Worm (Caenorhabditis elegans) whole organism, L4 larva: ENCODE data around the gene daf-14.
A peak's percentile ranks its signal among the peaks of the same experiment; 100 is the strongest.

Source experiments
- D1046.2 ChIP-seq: fragments of 200-800 bp; sonication (Bioruptor generic); IDR thresholded peaks from 2 replicates; pipeline ENCODE4 v1.3.6; 2022; ENCODE audit warnings: missing genetic modification characterization, missing compliant biosample characterization
- F37D6.2 ChIP-seq: sonication (generic microtip); optimal IDR thresholded peaks from 2 replicates; lab custom pipeline; 2016; ENCODE audit warnings: mild to moderate bottlenecking, missing genetic modification characterization, missing compliant biosample characterization
- F49E8.2 ChIP-seq: sonication (generic microtip); optimal IDR thresholded peaks from 2 replicates; lab custom pipeline; 2016; ENCODE audit warnings: missing compliant biosample characterization, mild to moderate bottlenecking, missing genetic modification characterization, borderline replicate concordance
- T26A8.4 ChIP-seq: fragments of 200-800 bp; sonication (Bioruptor generic); IDR thresholded peaks from 2 replicates; pipeline ENCODE4 v1.3.6; 2022; ENCODE audit warnings: missing genetic modification characterization, missing compliant biosample characterization
- Y105C5A.15 ChIP-seq: fragments of 200-800 bp; sonication (Bioruptor generic); IDR thresholded peaks from 2 replicates; pipeline ENCODE4 v1.3.6; 2022; ENCODE audit warnings: missing genetic modification characterization, missing compliant biosample characterization
- Y48G9A.11 ChIP-seq: fragments of 200-800 bp; sonication (Bioruptor generic); IDR thresholded peaks from 2 replicates; pipeline ENCODE4 v1.3.6; 2022; ENCODE audit warnings: missing genetic modification reagents, missing genetic modification characterization, missing compliant biosample characterization
- aha-1 ChIP-seq: fragments of 150-350 bp; peaks from one replicate; lab custom pipeline; 2014; ENCODE audit warnings: missing biosample characterization, missing genetic modification characterization
- arid-1 ChIP-seq: fragments of 200-800 bp; sonication (Bioruptor generic); conservative IDR thresholded peaks from 2 replicates; pipeline ENCODE4 v1.3.6; 2022; ENCODE audit warnings: missing genetic modification reagents, missing genetic modification characterization, missing compliant biosample characterization
- attf-4 ChIP-seq: sonication (generic microtip); optimal IDR thresholded peaks from 3 replicates; lab custom pipeline; 2017; ENCODE audit warnings: missing biosample characterization, missing genetic modification characterization
- ceh-20 ChIP-seq: fragments of 200-800 bp; sonication (Bioruptor generic); IDR thresholded peaks from 2 replicates; pipeline ENCODE4 v1.3.6; 2022; ENCODE audit warnings: missing genetic modification reagents, missing genetic modification characterization, missing compliant biosample characterization
- ceh-28 ChIP-seq: fragments of 150-350 bp; optimal IDR thresholded peaks from 2 replicates; lab custom pipeline; 2014; ENCODE audit warnings: missing biosample characterization, missing genetic modification reagents, missing genetic modification characterization
- ceh-44 ChIP-seq: fragments of 200-800 bp; sonication (Bioruptor generic); IDR thresholded peaks from 2 replicates; pipeline ENCODE4 v1.3.6; 2022; ENCODE audit warnings: missing genetic modification reagents, missing genetic modification characterization, missing compliant biosample characterization
- cey-2 ChIP-seq: sonication (generic microtip); optimal IDR thresholded peaks from 3 replicates; lab custom pipeline; 2017; ENCODE audit warnings: missing genetic modification characterization, mild to moderate bottlenecking, missing compliant biosample characterization, antibody characterized with exemption, borderline replicate concordance; ENCODE audit not compliant: insufficient read depth
- daf-16 ChIP-seq, 3 experiments: sonication (generic microtip); optimal IDR thresholded peaks; 2 replicates each; lab custom pipeline; 2016 to 2017; ENCODE audit warnings: missing genetic modification characterization in 3 of 3, missing genetic modification reagents in 3 of 3, mild to moderate bottlenecking in 2 of 3, missing compliant biosample characterization in 2 of 3, missing biosample characterization in 1 of 3, moderate library complexity in 1 of 3
- daf-19 ChIP-seq: fragments of 200-800 bp; sonication (Bioruptor generic); conservative IDR thresholded peaks from 2 replicates; pipeline ENCODE4 v1.3.6; 2022; ENCODE audit warnings: missing genetic modification characterization, missing compliant biosample characterization
- dmd-8 ChIP-seq: fragments of 200-800 bp; sonication (Bioruptor generic); IDR thresholded peaks from 2 replicates; pipeline ENCODE4 v1.3.6; 2022; ENCODE audit warnings: missing genetic modification characterization, missing compliant biosample characterization
- duxl-1 ChIP-seq: sonication (generic microtip); optimal IDR thresholded peaks from 2 replicates; lab custom pipeline; 2016; ENCODE audit warnings: mild to moderate bottlenecking, missing genetic modification characterization, moderate library complexity, missing compliant biosample characterization; ENCODE audit not compliant: poor library complexity
- fkh-10 ChIP-seq: fragments of 150-350 bp; optimal IDR thresholded peaks from 2 replicates; lab custom pipeline; 2014; ENCODE audit warnings: missing biosample characterization, missing genetic modification reagents, missing genetic modification characterization
- fos-1 ChIP-seq: fragments of 150-350 bp; optimal IDR thresholded peaks from 2 replicates; lab custom pipeline; 2014; ENCODE audit warnings: missing biosample characterization, missing genetic modification characterization
- gei-8 ChIP-seq: fragments of 200-800 bp; sonication (Bioruptor generic); optimal IDR thresholded peaks from 2 replicates; lab custom pipeline; 2018; ENCODE audit warnings: mild to moderate bottlenecking, missing genetic modification characterization, missing compliant biosample characterization
- hif-1 ChIP-seq, 2 experiments: sonication (generic microtip); optimal IDR thresholded peaks; 2 replicates each; lab custom pipeline; 2016 to 2017; ENCODE audit warnings: missing compliant biosample characterization in 2 of 2, missing genetic modification characterization in 2 of 2, missing genetic modification reagents in 2 of 2, missing genotype in 2 of 2, mild to moderate bottlenecking in 1 of 2
- hlh-11 ChIP-seq: fragments of 200-800 bp; sonication (Bioruptor generic); optimal IDR thresholded peaks from 2 replicates; lab custom pipeline; 2018; ENCODE audit warnings: mild to moderate bottlenecking, missing genetic modification characterization, missing compliant biosample characterization
- hlh-30 ChIP-seq: sonication (generic microtip); optimal IDR thresholded peaks from 2 replicates; lab custom pipeline; 2017; ENCODE audit warnings: antibody characterized with exemption, mild to moderate bottlenecking, missing genetic modification characterization, missing compliant biosample characterization; ENCODE audit not compliant: insufficient read depth
- hmg-1.1 ChIP-seq: fragments of 200-800 bp; sonication (Bioruptor generic); IDR thresholded peaks from 2 replicates; pipeline ENCODE4 v1.3.6; 2022; ENCODE audit warnings: missing genetic modification reagents, missing genetic modification characterization, missing compliant biosample characterization
- jun-1 ChIP-seq: fragments of 150-350 bp; optimal IDR thresholded peaks from 2 replicates; lab custom pipeline; 2014; ENCODE audit warnings: missing biosample characterization, missing genetic modification reagents, missing genetic modification characterization
- lin-1 ChIP-seq: fragments of 200-800 bp; sonication (Bioruptor generic); IDR thresholded peaks from 2 replicates; pipeline ENCODE4 v1.3.6; 2022; ENCODE audit warnings: missing genetic modification reagents, missing genetic modification characterization, missing compliant biosample characterization
- madf-9 ChIP-seq: fragments of 200-800 bp; sonication (Bioruptor generic); conservative IDR thresholded peaks from 2 replicates; pipeline ENCODE4 v1.3.6; 2022; ENCODE audit warnings: missing genetic modification reagents, missing genetic modification characterization, missing compliant biosample characterization
- mdl-1 ChIP-seq, 2 experiments: fragments of 150-350 bp in 1 of 2; sonication (generic microtip) in 1 of 2; optimal IDR thresholded peaks; 2 replicates each; lab custom pipeline; 2014 to 2017; ENCODE audit warnings: missing biosample characterization in 2 of 2, missing genetic modification characterization in 2 of 2
- mdt-29 ChIP-seq: fragments of 200-800 bp; sonication (Bioruptor generic); IDR thresholded peaks from 2 replicates; pipeline ENCODE4 v1.3.6; 2022; ENCODE audit warnings: missing genetic modification reagents, missing genetic modification characterization, missing compliant biosample characterization
- mep-1 ChIP-seq: fragments of 150-350 bp; sonication (generic microtip); optimal IDR thresholded peaks from 3 replicates; lab custom pipeline; 2014; ENCODE audit warnings: missing biosample characterization, missing genetic modification characterization
- mxl-2 ChIP-seq: fragments of 200-800 bp; sonication (Bioruptor generic); conservative IDR thresholded peaks from 2 replicates; pipeline ENCODE4 v1.3.6; 2022; ENCODE audit warnings: missing genetic modification reagents, missing genetic modification characterization, missing compliant biosample characterization
- nhr-10 ChIP-seq: fragments of 150-350 bp; optimal IDR thresholded peaks from 2 replicates; lab custom pipeline; 2014; ENCODE audit warnings: missing biosample characterization, missing genetic modification characterization
- nhr-102 ChIP-seq: sonication (generic microtip); optimal IDR thresholded peaks from 2 replicates; lab custom pipeline; 2016; ENCODE audit warnings: mild to moderate bottlenecking, missing genetic modification characterization, moderate library complexity, missing compliant biosample characterization
- nhr-111 ChIP-seq: fragments of 200-800 bp; sonication (Bioruptor generic); optimal IDR thresholded peaks from 2 replicates; lab custom pipeline; 2018; ENCODE audit warnings: mild to moderate bottlenecking, missing genetic modification characterization, missing compliant biosample characterization
- nhr-41 ChIP-seq: fragments of 200-800 bp; sonication (Bioruptor generic); IDR thresholded peaks from 2 replicates; pipeline ENCODE4 v1.3.6; 2022; ENCODE audit warnings: missing genetic modification reagents, missing genetic modification characterization, missing compliant biosample characterization
- nhr-6 ChIP-seq: fragments of 150-350 bp; optimal IDR thresholded peaks from 2 replicates; lab custom pipeline; 2014; ENCODE audit warnings: missing biosample characterization, missing genetic modification characterization
- php-3 ChIP-seq: fragments of 200-800 bp; sonication (Bioruptor generic); IDR thresholded peaks from 2 replicates; pipeline ENCODE4 v1.3.6; 2022; ENCODE audit warnings: missing genetic modification reagents, missing genetic modification characterization, missing compliant biosample characterization
- skn-1 ChIP-seq: fragments of 150-350 bp; optimal IDR thresholded peaks from 2 replicates; lab custom pipeline; 2014; ENCODE audit warnings: missing biosample characterization, missing genetic modification characterization
- snpc-4 ChIP-seq: fragments of 150-350 bp; optimal IDR thresholded peaks from 2 replicates; lab custom pipeline; 2014; ENCODE audit warnings: missing biosample characterization, missing genetic modification characterization
- spr-1 ChIP-seq: sonication (generic microtip); optimal IDR thresholded peaks from 2 replicates; lab custom pipeline; 2016; ENCODE audit warnings: mild to moderate bottlenecking, missing genetic modification characterization, missing compliant biosample characterization
- spr-3 ChIP-seq: fragments of 200-800 bp; sonication (Bioruptor generic); optimal IDR thresholded peaks from 2 replicates; lab custom pipeline; 2018; ENCODE audit warnings: mild to moderate bottlenecking, missing genetic modification characterization, missing compliant biosample characterization
- tag-97 ChIP-seq: fragments of 200-800 bp; sonication (Bioruptor generic); IDR thresholded peaks from 2 replicates; pipeline ENCODE4 v1.3.6; 2022; ENCODE audit warnings: missing genetic modification characterization, missing compliant biosample characterization
- tra-1 ChIP-seq: fragments of 200-800 bp; sonication (Bioruptor generic); IDR thresholded peaks from 2 replicates; pipeline ENCODE4 v1.3.6; 2022; ENCODE audit warnings: missing genetic modification reagents, missing genetic modification characterization, missing compliant biosample characterization
- unc-130 ChIP-seq: sonication (generic microtip); optimal IDR thresholded peaks from 2 replicates; lab custom pipeline; 2016; ENCODE audit warnings: missing genetic modification reagents, missing genetic modification characterization, missing compliant biosample characterization
- unc-62 ChIP-seq, 3 experiments: fragments of 150-350 bp in 1 of 3; sonication (generic microtip); optimal IDR thresholded peaks in 2 of 3; peaks in 1 of 3; 1 replicate in 1 of 3; 2 replicates in 2 of 3; lab custom pipeline; 2014 to 2017; ENCODE audit warnings: missing biosample characterization in 3 of 3, missing genetic modification characterization in 3 of 3, missing genetic modification reagents in 3 of 3, missing genotype in 1 of 3
- zfp-2 ChIP-seq: sonication (generic microtip); optimal IDR thresholded peaks from 2 replicates; lab custom pipeline; 2016; ENCODE audit warnings: mild to moderate bottlenecking, missing genetic modification characterization, missing compliant biosample characterization
- zfp-3 ChIP-seq: fragments of 200-800 bp; sonication (Bioruptor generic); conservative IDR thresholded peaks from 2 replicates; pipeline ENCODE4 v1.3.6; 2022; ENCODE audit warnings: missing genetic modification reagents, missing genetic modification characterization, missing compliant biosample characterization
- zip-11 ChIP-seq: fragments of 200-800 bp; sonication (Bioruptor generic); IDR thresholded peaks from 2 replicates; pipeline ENCODE4 v1.3.6; 2022; ENCODE audit warnings: missing genetic modification characterization, missing compliant biosample characterization
- ztf-7 ChIP-seq: fragments of 150-350 bp; optimal IDR thresholded peaks from 2 replicates; lab custom pipeline; 2014; ENCODE audit warnings: missing biosample characterization, missing genetic modification characterization

The daf-14 gene

DNA sequence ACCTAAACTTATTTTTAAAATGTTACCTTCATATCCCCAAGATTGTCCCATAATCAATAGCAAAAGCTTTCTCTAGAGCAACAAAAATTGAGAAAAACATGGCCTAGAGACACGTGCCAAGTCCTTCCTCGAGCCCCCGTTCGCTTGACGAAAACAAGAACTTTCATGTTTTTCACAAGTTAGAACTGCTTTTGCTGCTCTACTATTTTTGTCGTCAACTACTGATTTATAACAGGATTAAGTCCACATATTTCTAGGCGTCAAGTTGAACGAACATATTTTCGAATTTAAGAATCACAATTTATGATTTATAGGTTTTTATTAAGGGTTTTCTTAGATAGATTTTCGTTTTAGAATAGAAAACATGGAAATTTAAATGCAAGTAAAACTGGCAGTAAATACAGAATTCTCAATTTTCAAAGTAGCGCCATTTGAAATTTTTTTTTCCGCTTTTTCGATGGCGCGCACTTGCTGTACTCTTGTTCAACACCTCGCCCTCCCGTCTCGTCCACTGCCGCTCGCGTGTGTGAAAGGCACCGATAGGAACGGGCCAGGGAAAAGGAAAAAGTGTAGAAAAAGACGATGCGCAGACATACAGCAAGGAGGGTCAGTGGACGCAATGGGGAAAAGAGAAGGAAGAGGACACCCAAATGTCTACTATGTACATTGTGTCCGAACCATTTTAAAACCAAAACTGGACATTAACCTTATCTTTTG lies 33.9 kb downstream of the daf-14 start, which contains the start of gene rad-51 (continued):
- TF ChIP-seq madf-9 (GFP tag; lab: Robert Waterston, UW) (no peak), ceh-20 (peak; percentile 32; the same call in 1 of the 2 replicates), php-3 (no peak), ztf-7 (tag; lab: Kevin White, UChicago) (peak; percentile 37), nhr-102 (no peak), mdl-1 (tag; optimal IDR thresholded peaks at IDR 0.05; lab: Kevin White, UChicago) (peak in 1 of 2 experiments; percentile 64), hmg-1.1 (peak; percentile 81), zfp-2 (tag; lab: Kevin White, UChicago) (no peak), unc-62 (GFP tag; optimal IDR thresholded peaks at IDR 0.05 in 1 of 2; lab: Kevin White, UChicago) (peak in 1 of 2 experiments; percentile 85), unc-62 (tag; optimal IDR thresholded peaks at IDR 0.05; lab: Kevin White, UChicago) (no peak), tra-1 (GFP tag; lab: Robert Waterston, UW) (no peak), hlh-30 (peak; percentile 64), F49E8.2 (tag; lab: Kevin White, UChicago) (no peak), cey-2 (tag; lab: Kevin White, UChicago) (no peak), hlh-11 (tag; lab: Kevin White, UChicago) (peak; percentile 70), nhr-10 (tag; lab: Kevin White, UChicago) (no peak), fos-1 (tag; lab: Kevin White, UChicago) (no peak), hif-1 (tag; optimal IDR thresholded peaks at IDR 0.05; lab: Kevin White, UChicago) (peak in 1 of 2 experiments; percentile 25), zfp-3 (GFP tag; lab: Robert Waterston, UW) (no peak), aha-1 (tag; lab: Kevin White, UChicago) (peak; percentile 3), attf-4 (tag; lab: Kevin White, UChicago) (no peak), tag-97 (GFP tag; lab: Robert Waterston, UW) (no peak), mxl-2 (no peak), ceh-28 (tag; lab: Kevin White, UChicago) (no peak), ceh-44 (GFP tag; lab: Robert Waterston, UW) (no peak), mdt-29 (GFP tag; lab: Robert Waterston, UW) (no peak), F37D6.2 (tag; lab: Kevin White, UChicago) (no peak), daf-19 (GFP tag; lab: Robert Waterston, UW) (no peak), spr-1 (tag; lab: Kevin White, UChicago) (no peak), skn-1 (no peak), fkh-10 (GFP tag; lab: Kevin White, UChicago) (no peak), nhr-6 (tag; lab: Kevin White, UChicago) (no peak), mep-1 (tag; lab: Kevin White, UChicago) (peak; percentile 84), Y48G9A.11 (GFP tag; lab: Robert Waterston, UW) (no peak), duxl-1 (no peak), daf-16 (GFP tag; optimal IDR thresholded peaks at IDR 0.05; lab: Kevin White, UChicago) (no peak), daf-16 (tag; optimal IDR thresholded peaks at IDR 0.05; lab: Kevin White, UChicago) (no peak), zip-11 (GFP tag; lab: Robert Waterston, UW) (no peak), lin-1 (GFP tag; lab: Robert Waterston, UW) (no peak), jun-1 (tag; lab: Kevin White, UChicago) (peak; percentile 15), nhr-111 (GFP tag; lab: Kevin White, UChicago) (no peak), D1046.2 (no peak), spr-3 (no peak), T26A8.4 (GFP tag; lab: Robert Waterston, UW) (peak; percentile 51), dmd-8 (GFP tag; lab: Robert Waterston, UW) (no peak), unc-130 (no peak), arid-1 (GFP tag; lab: Robert Waterston, UW) (0 out of 2 replicates have a peak, but pooled peaks have one; percentile 14), nhr-41 (GFP tag; lab: Robert Waterston, UW) (no peak), snpc-4 (tag; lab: Kevin White, UChicago) (no peak), gei-8 (GFP tag; lab: Kevin White, UChicago) (no peak), Y105C5A.15 (GFP tag; lab: Robert Waterston, UW) (no peak)
